Fruit fly (Drosophila melanogaster) whole organism, embryonic: ENCODE data around the gene CG7806.

ENCODE experiments used
- Antp ChIP-seq: fragments of 200-800 bp; sonication (Bioruptor generic); optimal IDR thresholded peaks from 3 replicates; lab custom pipeline; 2016; ENCODE audit warnings: missing biosample characterization, missing genetic modification characterization
- Asciz ChIP-seq: fragments of 200-800 bp; sonication (Bioruptor generic); optimal IDR thresholded peaks from 2 replicates; lab custom pipeline; 2017; ENCODE audit warnings: missing biosample characterization, mild to moderate bottlenecking, missing genetic modification characterization, missing genetic modification reagents
- Blimp-1 ChIP-seq: fragments of 200-800 bp; sonication (Bioruptor generic); optimal IDR thresholded peaks from 3 replicates; lab custom pipeline; 2018; ENCODE audit warnings: missing biosample characterization, missing genetic modification characterization, mild to moderate bottlenecking, moderate library complexity, missing genetic modification reagents
- CG10274 ChIP-seq: fragments of 200-800 bp; sonication (Bioruptor generic); optimal IDR thresholded peaks from 3 replicates; lab custom pipeline; 2017; ENCODE audit warnings: missing biosample characterization, mild to moderate bottlenecking, missing genetic modification characterization
- CG10654 ChIP-seq: fragments of 200-800 bp; sonication (Bioruptor generic); optimal IDR thresholded peaks from 2 replicates; lab custom pipeline; 2016; ENCODE audit warnings: missing biosample characterization, missing genetic modification characterization
- CG11247 ChIP-seq: fragments of 200-800 bp; sonication (Bioruptor generic); IDR thresholded peaks from 2 replicates; pipeline ENCODE4 v1.3.6; 2022; ENCODE audit warnings: missing biosample characterization, missing genetic modification characterization
- CG12769 ChIP-seq: fragments of 200-800 bp; sonication (Bioruptor generic); optimal IDR thresholded peaks from 2 replicates; lab custom pipeline; 2019; ENCODE audit warnings: missing biosample characterization, mild to moderate bottlenecking, missing genetic modification characterization, moderate library complexity
- CG13123 ChIP-seq: fragments of 200-800 bp; sonication (Bioruptor generic); optimal IDR thresholded peaks from 2 replicates; lab custom pipeline; 2016; ENCODE audit warnings: missing biosample characterization, missing genetic modification characterization
- CG13424 ChIP-seq: fragments of 200-800 bp; sonication (Bioruptor generic); optimal IDR thresholded peaks from 2 replicates; lab custom pipeline; 2019; ENCODE audit warnings: missing biosample characterization, mild to moderate bottlenecking, missing genetic modification characterization, moderate library complexity
- CG14860 ChIP-seq: fragments of 200-800 bp; sonication (Bioruptor generic); IDR thresholded peaks from 3 replicates; pipeline ENCODE4 v1.3.6; 2022; ENCODE audit warnings: missing biosample characterization, missing genetic modification characterization; ENCODE audit not compliant: partially characterized antibody
- CG15601 ChIP-seq: fragments of 200-800 bp; sonication (Bioruptor generic); optimal IDR thresholded peaks from 3 replicates; lab custom pipeline; 2019; ENCODE audit warnings: missing biosample characterization, mild to moderate bottlenecking, missing genetic modification characterization, moderate library complexity
- CG16813 ChIP-seq: fragments of 200-800 bp; sonication (Bioruptor generic); IDR thresholded peaks from 3 replicates; pipeline ENCODE4 v1.3.6; 2022; ENCODE audit warnings: missing biosample characterization, missing genetic modification characterization; ENCODE audit not compliant: partially characterized antibody
- CG6175 ChIP-seq: fragments of 200-800 bp; sonication (Bioruptor generic); IDR thresholded peaks from 3 replicates; pipeline ENCODE4 v1.3.6; 2022; ENCODE audit warnings: missing biosample characterization, missing genetic modification characterization
- CG8765 ChIP-seq: fragments of 200-800 bp; sonication (Bioruptor generic); IDR thresholded peaks from 2 replicates; pipeline ENCODE4 v1.3.6; 2022; ENCODE audit warnings: missing biosample characterization, missing genetic modification characterization
- CG8924 ChIP-seq: fragments of 200-800 bp; optimal IDR thresholded peaks from 3 replicates; lab custom pipeline; 2019; ENCODE audit warnings: missing biosample characterization, mild to moderate bottlenecking, missing genetic modification characterization, moderate library complexity
- Dip3 ChIP-seq: fragments of 200-800 bp; sonication (Bioruptor generic); optimal IDR thresholded peaks from 3 replicates; lab custom pipeline; 2016; ENCODE audit warnings: missing biosample characterization, missing genetic modification characterization
- Dref ChIP-seq: fragments of 200-800 bp; sonication (Bioruptor generic); IDR thresholded peaks from 2 replicates; pipeline ENCODE4 v1.3.6; 2022; ENCODE audit warnings: missing biosample characterization, missing genetic modification characterization
- Eip74EF ChIP-seq, 2 experiments: fragments of 200-800 bp in 1 of 2; fragments of >200 bp in 1 of 2; sonication (Bioruptor generic) in 1 of 2; optimal IDR thresholded peaks; 2 replicates each; lab custom pipeline; 2017 to 2019; ENCODE audit warnings: missing biosample characterization in 2 of 2, missing genetic modification characterization in 2 of 2, mild to moderate bottlenecking in 1 of 2, moderate library complexity in 1 of 2
- Elba2 ChIP-seq: fragments of 200-800 bp; sonication (Bioruptor generic); optimal IDR thresholded peaks from 3 replicates; lab custom pipeline; 2016; ENCODE audit warnings: missing biosample characterization, missing genetic modification characterization
- HLH4C ChIP-seq: fragments of 200-800 bp; sonication (Bioruptor generic); IDR thresholded peaks from 3 replicates; pipeline ENCODE4 v1.3.6; 2022; ENCODE audit warnings: missing biosample characterization, missing genetic modification characterization; ENCODE audit not compliant: partially characterized antibody
- Med ChIP-seq: fragments of 200-800 bp; sonication (Bioruptor generic); peaks from one replicate; lab custom pipeline; 2016; ENCODE audit warnings: missing biosample characterization, missing genetic modification characterization, mild to moderate bottlenecking, inconsistent platforms, moderate library complexity
- Rfx ChIP-seq: fragments of 200-800 bp; sonication (Bioruptor generic); IDR thresholded peaks from 2 replicates; pipeline ENCODE4 v1.3.6; 2022; ENCODE audit warnings: missing biosample characterization, missing genetic modification characterization
- Sox102F ChIP-seq: fragments of 200-800 bp; sonication (Bioruptor generic); optimal IDR thresholded peaks from 2 replicates; lab custom pipeline; 2018; ENCODE audit warnings: missing biosample characterization, mild to moderate bottlenecking, missing genetic modification characterization, moderate library complexity
- Vsx1 ChIP-seq: fragments of 200-800 bp; sonication (Bioruptor generic); optimal IDR thresholded peaks from 2 replicates; lab custom pipeline; 2017; ENCODE audit warnings: missing biosample characterization, mild to moderate bottlenecking, missing genetic modification characterization, missing genetic modification reagents
- abd-A ChIP-seq: fragments of 200-800 bp; sonication (Bioruptor generic); optimal IDR thresholded peaks from 3 replicates; lab custom pipeline; 2019; ENCODE audit warnings: missing biosample characterization, mild to moderate bottlenecking, missing genetic modification characterization, moderate library complexity
- al ChIP-seq: fragments of 200-800 bp; sonication (Bioruptor generic); IDR thresholded peaks from 2 replicates; pipeline ENCODE4 v1.3.6; 2022; ENCODE audit warnings: missing biosample characterization, missing genetic modification characterization
- bab2 ChIP-seq: fragments of 200-800 bp; sonication (Bioruptor generic); optimal IDR thresholded peaks from 2 replicates; lab custom pipeline; 2016; ENCODE audit warnings: missing biosample characterization, missing genetic modification characterization
- cas ChIP-seq: fragments of 200-800 bp; sonication (Bioruptor generic); IDR thresholded peaks from 2 replicates; pipeline ENCODE4 v1.3.6; 2022; ENCODE audit warnings: missing biosample characterization, missing genetic modification characterization
- esg ChIP-seq: fragments of 200-800 bp; sonication (Bioruptor generic); conservative IDR thresholded peaks from 2 replicates; pipeline ENCODE4 v1.3.6; 2022; ENCODE audit warnings: missing biosample characterization, missing genetic modification characterization
- exex ChIP-seq: fragments of 200-800 bp; sonication (Bioruptor generic); optimal IDR thresholded peaks from 4 replicates; lab custom pipeline; 2018; ENCODE audit warnings: missing biosample characterization, mild to moderate bottlenecking, missing genetic modification characterization, moderate library complexity
- fd96Cb ChIP-seq: fragments of 200-800 bp; sonication (Bioruptor generic); optimal IDR thresholded peaks from 2 replicates; lab custom pipeline; 2018; ENCODE audit warnings: missing biosample characterization, mild to moderate bottlenecking, missing genetic modification characterization, moderate library complexity
- gfzf ChIP-seq: fragments of 200-800 bp; sonication (Bioruptor generic); optimal IDR thresholded peaks from 2 replicates; lab custom pipeline; 2016; ENCODE audit warnings: missing biosample characterization, mild to moderate bottlenecking, missing genetic modification characterization, moderate library complexity
- insv ChIP-seq, 2 experiments: fragments of 200-800 bp; sonication (Bioruptor generic); optimal IDR thresholded peaks; 3 replicates each; lab custom pipeline; 2016 to 2018; ENCODE audit warnings: missing biosample characterization in 2 of 2, missing genetic modification characterization in 2 of 2
- kah ChIP-seq: fragments of 200-800 bp; sonication (Bioruptor generic); optimal IDR thresholded peaks from 2 replicates; lab custom pipeline; 2018; ENCODE audit warnings: missing biosample characterization, mild to moderate bottlenecking, missing genetic modification characterization
- ken ChIP-seq: fragments of 200-800 bp; sonication (Bioruptor generic); IDR thresholded peaks from 3 replicates; pipeline ENCODE4 v1.3.6; 2022; ENCODE audit warnings: missing biosample characterization, missing genetic modification characterization
- knrl ChIP-seq: fragments of 200-800 bp; sonication (Bioruptor generic); IDR thresholded peaks from 3 replicates; pipeline ENCODE4 v1.3.6; 2022; ENCODE audit warnings: missing biosample characterization, missing genetic modification characterization; ENCODE audit not compliant: partially characterized antibody
- lola ChIP-seq, 3 experiments: fragments of >200 bp in 2 of 3; fragments of 200-800 bp in 1 of 3; sonication (Bioruptor generic) in 1 of 3; optimal IDR thresholded peaks; 2 replicates each; lab custom pipeline; 2017 to 2019; ENCODE audit warnings: missing biosample characterization in 3 of 3, missing genetic modification characterization in 3 of 3, mild to moderate bottlenecking in 1 of 3, moderate library complexity in 1 of 3
- maf-S ChIP-seq: fragments of 200-800 bp; sonication (Bioruptor generic); optimal IDR thresholded peaks from 2 replicates; lab custom pipeline; 2016; ENCODE audit warnings: missing biosample characterization, missing genetic modification characterization
- mld ChIP-seq: fragments of 200-800 bp; sonication (Bioruptor generic); IDR thresholded peaks from 3 replicates; pipeline ENCODE4 v1.3.6; 2022; ENCODE audit warnings: missing biosample characterization, missing genetic modification characterization; ENCODE audit not compliant: partially characterized antibody
- pfk ChIP-seq: fragments of 200-800 bp; sonication (Bioruptor generic); optimal IDR thresholded peaks from 2 replicates; lab custom pipeline; 2018; ENCODE audit warnings: missing biosample characterization, mild to moderate bottlenecking, missing genetic modification characterization, moderate library complexity
- run ChIP-seq: fragments of 200-800 bp; sonication (Bioruptor generic); optimal IDR thresholded peaks from 3 replicates; lab custom pipeline; 2018; ENCODE audit warnings: missing biosample characterization, mild to moderate bottlenecking, missing genetic modification characterization
- sens-2 ChIP-seq: fragments of 200-800 bp; sonication (Bioruptor generic); IDR thresholded peaks from 2 replicates; pipeline ENCODE4 v1.3.6; 2022; ENCODE audit warnings: missing biosample characterization, missing genetic modification characterization
- sug ChIP-seq: fragments of 200-800 bp; optimal IDR thresholded peaks from 2 replicates; lab custom pipeline; 2019; ENCODE audit warnings: missing biosample characterization, mild to moderate bottlenecking, missing genetic modification characterization, moderate library complexity
- tna ChIP-seq: fragments of 200-800 bp; sonication (Bioruptor generic); IDR thresholded peaks from 2 replicates; pipeline ENCODE4 v1.3.6; 2022; ENCODE audit warnings: missing biosample characterization, missing genetic modification characterization; ENCODE audit not compliant: partially characterized antibody
- unc-4 ChIP-seq: fragments of 200-800 bp; sonication (Bioruptor generic); IDR thresholded peaks from 2 replicates; pipeline ENCODE4 v1.3.6; 2022; ENCODE audit warnings: missing biosample characterization, missing genetic modification characterization; ENCODE audit not compliant: partially characterized antibody
- wdn ChIP-seq: fragments of 200-800 bp; sonication (Bioruptor generic); IDR thresholded peaks from 2 replicates; pipeline ENCODE4 v1.3.6; 2022; ENCODE audit warnings: missing biosample characterization, missing genetic modification characterization

The CG7806 gene

DNA sequence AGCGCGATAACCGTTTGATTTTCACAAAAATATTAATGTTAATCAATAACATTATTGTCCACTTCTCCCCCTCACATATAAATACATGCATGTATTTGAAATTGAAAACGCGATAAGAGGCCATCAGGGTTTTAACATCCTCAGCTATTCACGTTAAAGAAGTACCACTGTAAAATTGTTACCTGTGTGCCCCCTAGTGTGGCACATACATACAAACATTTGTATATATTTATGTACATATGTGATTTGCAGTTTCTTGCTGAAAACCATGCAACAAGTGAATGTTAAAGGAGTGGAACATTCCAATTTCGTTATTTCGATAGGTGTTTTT, 51.7 kb downstream of the CG7806 start:
- TF ChIP-seq Elba2 (GFP tag; lab: Kevin White, UChicago) (peak; percentile 63), run (tag; lab: Kevin White, UChicago) (no peak), Med (GFP tag; lab: Kevin White, UChicago) (peak; percentile 37), CG10274 (no peak), Sox102F (no peak), Dip3 (no peak), sug (tag; lab: Kevin White, UChicago) (peak; percentile 77), exex (peak; percentile 5), esg (no peak), CG8765 (0 out of 2 replicates have a peak, but pooled peaks have one; percentile 9), insv (GFP tag; optimal IDR thresholded peaks at IDR 0.05; lab: Kevin White, UChicago) (peak in 1 of 2 experiments; percentile 67)

DNA sequence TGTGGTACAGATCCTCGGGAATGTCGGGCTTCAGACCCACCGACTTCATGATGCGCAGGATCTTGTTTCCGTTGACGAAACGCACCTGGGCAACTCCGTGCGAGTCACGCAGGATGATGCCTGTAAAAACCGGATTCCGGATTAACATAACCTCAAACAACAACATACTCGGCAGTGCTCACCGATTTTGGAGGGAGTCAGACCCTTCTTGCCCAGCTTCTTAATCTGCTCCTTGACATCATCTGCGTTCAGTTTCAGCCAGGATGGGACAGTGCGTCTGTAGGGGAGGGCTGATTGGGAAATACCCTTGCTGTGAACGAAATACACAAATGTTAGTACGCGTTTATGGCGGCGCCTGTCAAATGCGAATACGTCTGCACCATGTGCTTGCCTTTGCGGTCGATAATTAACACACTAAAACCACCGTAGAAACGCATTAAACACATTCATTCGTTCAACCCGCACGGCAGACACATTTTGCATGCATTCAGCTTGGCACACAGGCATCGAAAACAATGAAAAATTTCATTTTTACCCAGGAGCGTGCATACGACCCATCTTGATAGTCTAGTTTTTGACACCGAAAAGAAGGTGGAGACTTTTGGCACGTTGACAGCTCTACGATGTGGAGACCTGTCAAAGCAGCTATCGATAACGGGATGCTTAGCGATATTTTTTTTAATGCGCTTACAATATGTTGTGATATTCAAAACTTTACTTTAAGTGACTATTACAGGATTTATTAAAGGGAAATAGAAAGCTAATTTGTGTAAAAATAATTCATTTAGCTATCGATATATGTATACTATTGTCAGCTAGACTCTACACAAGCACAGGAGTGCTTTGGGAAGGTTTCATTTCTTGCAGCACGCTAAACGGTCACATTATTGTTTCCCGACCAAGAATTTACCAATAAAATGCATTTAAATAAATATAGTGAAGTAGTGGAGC, 53.1 kb downstream of the CG7806 start, which contains the start of the genes RpS13 and CSN8:
Gene RpS13 (minus strand): TSS at position 657 of the 951 bp plus-strand sequence.
Gene CSN8 (plus strand): TSS at position 850 of the 951 bp plus-strand sequence.
- TF ChIP-seq kah (no peak), Dref (peak; percentile 75), CG10654 (no peak), gfzf (GFP tag; lab: Kevin White, UChicago) (peak; percentile 85), Rfx (peak; percentile 43), CG13424 (peak; percentile 5), pfk (GFP tag; lab: Kevin White, UChicago) (no peak), unc-4 (peak; percentile 95), CG8924 (tag; lab: Kevin White, UChicago) (peak; percentile 38), knrl (GFP tag; lab: Robert Waterston, UW) (peak; percentile 95), Antp (GFP tag; lab: Kevin White, UChicago) (no peak), al (GFP tag; lab: Robert Waterston, UW) (no peak), Blimp-1 (GFP tag; lab: Kevin White, UChicago) (no peak), CG15601 (tag; lab: Kevin White, UChicago) (peak; percentile 31), Asciz (GFP tag; lab: Kevin White, UChicago) (peak; percentile 37), HLH4C (GFP tag; lab: Robert Waterston, UW) (peak; percentile 92), tna (GFP tag; lab: Robert Waterston, UW) (peak; percentile 78), maf-S (GFP tag; lab: Kevin White, UChicago) (peak; percentile 22), lola (GFP tag; optimal IDR thresholded peaks at IDR 0.05; lab: Kevin White, UChicago) (peak in 1 of 3 experiments; percentile 6), Vsx1 (GFP tag; lab: Kevin White, UChicago) (peak; percentile 46), abd-A (tag; lab: Kevin White, UChicago) (peak; percentile 35), CG12769 (tag; lab: Kevin White, UChicago) (no peak), bab2 (GFP tag; lab: Kevin White, UChicago) (no peak), CG6175 (GFP tag; lab: Robert Waterston, UW) (no peak), mld (peak; percentile 75; the same call in 2 of the 3 replicates), insv (GFP tag; optimal IDR thresholded peaks at IDR 0.05; lab: Kevin White, UChicago) (peak in 1 of 2 experiments; percentile 40), sens-2 (GFP tag; lab: Robert Waterston, UW) (no peak), fd96Cb (no peak), CG14860 (GFP tag; lab: Robert Waterston, UW) (peak; percentile 92), cas (GFP tag; lab: Robert Waterston, UW) (no peak), CG11247 (GFP tag; lab: Robert Waterston, UW) (no peak), ken (no peak), wdn (GFP tag; lab: Robert Waterston, UW) (no peak), CG13123 (no peak), Eip74EF (GFP tag; optimal IDR thresholded peaks at IDR 0.05; lab: Kevin White, UChicago) (no peak), CG16813 (peak; percentile 95)
